Worm (Caenorhabditis elegans) whole organism, L1 larva: Measurements from ENCODE around the gene W03F8.4.

Source experiments
- C04F5.9 ChIP-seq: sonication (generic microtip); optimal IDR thresholded peaks from 2 replicates; lab custom pipeline; 2016; ENCODE audit warnings: missing genetic modification characterization, missing compliant biosample characterization
- alr-1 ChIP-seq: fragments of 200-800 bp; sonication (Bioruptor generic); optimal IDR thresholded peaks from 2 replicates; lab custom pipeline; 2018; ENCODE audit warnings: borderline replicate concordance, mild to moderate bottlenecking, missing genetic modification characterization, missing compliant biosample characterization
- ceh-8 ChIP-seq: fragments of 200-800 bp; sonication (Bioruptor generic); optimal IDR thresholded peaks from 2 replicates; lab custom pipeline; 2018; ENCODE audit warnings: mild to moderate bottlenecking, missing genetic modification characterization, moderate library complexity, missing compliant biosample characterization
- ceh-88 ChIP-seq: fragments of 200-800 bp; sonication (Bioruptor generic); IDR thresholded peaks from 2 replicates; pipeline ENCODE4 v1.3.6; 2022; ENCODE audit warnings: missing genetic modification characterization, missing compliant biosample characterization
- dsc-1 ChIP-seq: sonication (generic microtip); optimal IDR thresholded peaks from 2 replicates; lab custom pipeline; 2016; ENCODE audit warnings: mild to moderate bottlenecking, missing genetic modification characterization, missing compliant biosample characterization
- efl-1 ChIP-seq, 4 experiments: fragments of 150-350 bp; optimal IDR thresholded peaks in 3 of 4; peaks in 1 of 4; 1 replicate in 1 of 4; 2 replicates in 3 of 4; lab custom pipeline; 2014; ENCODE audit warnings: missing biosample characterization in 2 of 4, missing genetic modification characterization in 2 of 4, missing genetic modification reagents in 2 of 4
- efl-3 ChIP-seq: fragments of 200-800 bp; sonication (Bioruptor generic); optimal IDR thresholded peaks from 2 replicates; lab custom pipeline; 2018; ENCODE audit warnings: mild to moderate bottlenecking, missing genetic modification characterization, missing compliant biosample characterization
- egl-13 ChIP-seq: sonication (generic microtip); optimal IDR thresholded peaks from 2 replicates; lab custom pipeline; 2016; ENCODE audit warnings: missing genotype, missing genetic modification reagents, missing genetic modification characterization, missing compliant biosample characterization
- egl-27 ChIP-seq, 2 experiments: fragments of 150-350 bp in 1 of 2; sonication (generic microtip); optimal IDR thresholded peaks; 3 replicates each; lab custom pipeline; 2017 to 2018; ENCODE audit warnings: missing biosample characterization in 2 of 2, missing genetic modification characterization in 2 of 2, missing genetic modification reagents in 2 of 2
- elt-2 ChIP-seq: sonication (generic microtip); optimal IDR thresholded peaks from 2 replicates; lab custom pipeline; 2016; ENCODE audit warnings: missing genetic modification characterization, mild to moderate bottlenecking, inconsistent platforms, missing compliant biosample characterization, missing genetic modification reagents
- elt-3 ChIP-seq, 6 experiments: fragments of 150-350 bp in 1 of 6; sonication (generic microtip); optimal IDR thresholded peaks; 2 replicates each; lab custom pipeline; 2017 to 2018; ENCODE audit warnings: missing biosample characterization in 6 of 6, missing genetic modification characterization in 6 of 6, inconsistent platforms in 1 of 6
- ets-5 ChIP-seq: fragments of 200-800 bp; sonication (Bioruptor generic); IDR thresholded peaks from 2 replicates; pipeline ENCODE4 v1.3.6; 2022; ENCODE audit warnings: missing genetic modification characterization, missing compliant biosample characterization
- fkh-10 ChIP-seq: sonication (generic microtip); optimal IDR thresholded peaks from 2 replicates; lab custom pipeline; 2017; ENCODE audit warnings: missing biosample characterization, missing genetic modification reagents, missing genetic modification characterization
- fkh-4 ChIP-seq: sonication (generic microtip); optimal IDR thresholded peaks from 2 replicates; lab custom pipeline; 2016; ENCODE audit warnings: missing compliant biosample characterization, missing genetic modification characterization, borderline replicate concordance
- fkh-8 ChIP-seq: sonication (generic microtip); optimal IDR thresholded peaks from 2 replicates; lab custom pipeline; 2016; ENCODE audit warnings: mild to moderate bottlenecking, missing genetic modification characterization, missing compliant biosample characterization
- hlh-4 ChIP-seq: sonication (generic microtip); optimal IDR thresholded peaks from 2 replicates; lab custom pipeline; 2016; ENCODE audit warnings: mild to moderate bottlenecking, missing genetic modification characterization, missing compliant biosample characterization
- irx-1 ChIP-seq: sonication (generic microtip); optimal IDR thresholded peaks from 2 replicates; lab custom pipeline; 2016; ENCODE audit warnings: missing genetic modification characterization, missing compliant biosample characterization
- isw-1 ChIP-seq: fragments of 200-800 bp; sonication (Bioruptor generic); IDR thresholded peaks from 2 replicates; pipeline ENCODE4 v1.3.6; 2022; ENCODE audit warnings: missing genetic modification characterization, missing compliant biosample characterization
- jun-1 ChIP-seq: fragments of 150-350 bp; optimal IDR thresholded peaks from 2 replicates; lab custom pipeline; 2014; ENCODE audit warnings: missing biosample characterization, missing genetic modification reagents, missing genetic modification characterization
- lin-15B ChIP-seq: fragments of 150-350 bp; sonication (generic microtip); optimal IDR thresholded peaks from 3 replicates; lab custom pipeline; 2014; ENCODE audit warnings: missing biosample characterization, missing genetic modification characterization
- lin-35 ChIP-seq, 2 experiments: fragments of 150-350 bp; optimal IDR thresholded peaks; 2 replicates each; lab custom pipeline; 2014; ENCODE audit warnings: missing biosample characterization in 2 of 2, missing genetic modification characterization in 2 of 2, missing genetic modification reagents in 2 of 2
- lin-39 ChIP-seq: fragments of 150-350 bp; optimal IDR thresholded peaks from 2 replicates; lab custom pipeline; 2014; ENCODE audit warnings: missing biosample characterization, missing genetic modification reagents, missing genetic modification characterization
- lir-3 ChIP-seq: sonication (generic microtip); optimal IDR thresholded peaks from 2 replicates; lab custom pipeline; 2016; ENCODE audit warnings: mild to moderate bottlenecking, missing genetic modification characterization, moderate library complexity, missing compliant biosample characterization; ENCODE audit not compliant: poor library complexity
- mab-9 ChIP-seq: fragments of 200-800 bp; sonication (Bioruptor generic); IDR thresholded peaks from 2 replicates; pipeline ENCODE4 v1.3.6; 2022; ENCODE audit warnings: missing genetic modification reagents, missing genetic modification characterization, missing compliant biosample characterization
- nhr-12 ChIP-seq: sonication (generic microtip); optimal IDR thresholded peaks from 2 replicates; lab custom pipeline; 2017; ENCODE audit warnings: missing biosample characterization, missing genetic modification characterization
- nhr-19 ChIP-seq: fragments of 200-800 bp; sonication (Bioruptor generic); conservative IDR thresholded peaks from 2 replicates; pipeline ENCODE4 v1.3.6; 2022; ENCODE audit warnings: missing genetic modification characterization, missing compliant biosample characterization
- nhr-20 ChIP-seq: sonication (generic microtip); optimal IDR thresholded peaks from 2 replicates; lab custom pipeline; 2016; ENCODE audit warnings: mild to moderate bottlenecking, missing genetic modification characterization, missing compliant biosample characterization
- nhr-237 ChIP-seq: fragments of 150-350 bp; optimal IDR thresholded peaks from 2 replicates; lab custom pipeline; 2014; ENCODE audit warnings: missing biosample characterization, missing genetic modification characterization
- nhr-28 ChIP-seq: fragments of 150-350 bp; optimal IDR thresholded peaks from 2 replicates; lab custom pipeline; 2014; ENCODE audit warnings: missing biosample characterization, missing genetic modification characterization
- nhr-47 ChIP-seq: sonication (generic microtip); optimal IDR thresholded peaks from 2 replicates; lab custom pipeline; 2016; ENCODE audit warnings: mild to moderate bottlenecking, missing genetic modification characterization, moderate library complexity, missing compliant biosample characterization
- nhr-71 ChIP-seq: sonication (generic microtip); optimal IDR thresholded peaks from 2 replicates; lab custom pipeline; 2016; ENCODE audit warnings: mild to moderate bottlenecking, missing genetic modification characterization, moderate library complexity, missing compliant biosample characterization
- nhr-76 ChIP-seq: sonication (generic microtip); optimal IDR thresholded peaks from 2 replicates; lab custom pipeline; 2017; ENCODE audit warnings: missing biosample characterization, missing genetic modification characterization
- nhr-77 ChIP-seq: fragments of 150-350 bp; optimal IDR thresholded peaks from 2 replicates; lab custom pipeline; 2014; ENCODE audit warnings: missing biosample characterization, missing genetic modification characterization
- nhr-84 ChIP-seq: sonication (generic microtip); optimal IDR thresholded peaks from 2 replicates; lab custom pipeline; 2017; ENCODE audit warnings: missing biosample characterization, missing genetic modification characterization
- nhr-85 ChIP-seq: sonication (generic microtip); peaks from one replicate; lab custom pipeline; 2016; ENCODE audit warnings: missing genetic modification characterization, inconsistent platforms, missing compliant biosample characterization
- nhr-90 ChIP-seq: sonication (generic microtip); optimal IDR thresholded peaks from 2 replicates; lab custom pipeline; 2016; ENCODE audit warnings: mild to moderate bottlenecking, missing genetic modification characterization, missing compliant biosample characterization; ENCODE audit not compliant: poor library complexity
- pag-3 ChIP-seq: sonication (generic microtip); optimal IDR thresholded peaks from 2 replicates; lab custom pipeline; 2017; ENCODE audit warnings: missing genetic modification characterization, mild to moderate bottlenecking, missing compliant biosample characterization, antibody characterized with exemption, borderline replicate concordance; ENCODE audit not compliant: insufficient read depth
- rnt-1 ChIP-seq: sonication (generic microtip); optimal IDR thresholded peaks from 2 replicates; lab custom pipeline; 2016; ENCODE audit warnings: mild to moderate bottlenecking, missing genetic modification characterization, moderate library complexity, missing compliant biosample characterization
- snu-23 ChIP-seq: sonication (generic microtip); optimal IDR thresholded peaks from 2 replicates; lab custom pipeline; 2016; ENCODE audit warnings: missing genetic modification characterization, missing compliant biosample characterization
- sox-4 ChIP-seq: sonication (generic microtip); optimal IDR thresholded peaks from 2 replicates; lab custom pipeline; 2016; ENCODE audit warnings: missing genetic modification characterization, missing compliant biosample characterization
- sptf-1 ChIP-seq: fragments of 150-350 bp; optimal IDR thresholded peaks from 2 replicates; lab custom pipeline; 2014; ENCODE audit warnings: missing biosample characterization, missing genetic modification characterization
- sup-37 ChIP-seq: fragments of 200-800 bp; sonication (Bioruptor generic); optimal IDR thresholded peaks from 2 replicates; lab custom pipeline; 2018; ENCODE audit warnings: mild to moderate bottlenecking, missing genetic modification characterization, missing compliant biosample characterization
- swsn-7 ChIP-seq: sonication (generic microtip); optimal IDR thresholded peaks from 2 replicates; lab custom pipeline; 2016; ENCODE audit warnings: missing genetic modification characterization, missing compliant biosample characterization
- tbx-2 ChIP-seq: sonication (generic microtip); optimal IDR thresholded peaks from 2 replicates; lab custom pipeline; 2016; ENCODE audit warnings: missing genetic modification characterization, missing compliant biosample characterization
- unc-30 ChIP-seq: sonication (generic microtip); optimal IDR thresholded peaks from 2 replicates; lab custom pipeline; 2017; ENCODE audit warnings: missing biosample characterization, missing genetic modification characterization
- unc-62 ChIP-seq: fragments of 150-350 bp; optimal IDR thresholded peaks from 2 replicates; lab custom pipeline; 2014; ENCODE audit warnings: missing biosample characterization, missing genetic modification reagents, missing genetic modification characterization
- unc-98 ChIP-seq: fragments of 200-800 bp; sonication (Bioruptor generic); IDR thresholded peaks from 2 replicates; pipeline ENCODE4 v1.3.6; 2022; ENCODE audit warnings: missing genetic modification characterization, missing compliant biosample characterization
- vab-15 ChIP-seq: sonication (generic microtip); optimal IDR thresholded peaks from 2 replicates; lab custom pipeline; 2017; ENCODE audit warnings: missing genotype, mild to moderate bottlenecking, missing genetic modification characterization, missing compliant biosample characterization
- zip-4 ChIP-seq: fragments of 200-800 bp; sonication (Bioruptor generic); optimal IDR thresholded peaks from 2 replicates; lab custom pipeline; 2018; ENCODE audit warnings: mild to moderate bottlenecking, missing genetic modification characterization, moderate library complexity, missing compliant biosample characterization

Gene W03F8.4

ce11 chrIV:5188051-5188450, 4.1 kb downstream of the W03F8.4 start (continued):
- TF ChIP-seq nhr-12 (no peak), ceh-8 (GFP tag; lab: Kevin White, UChicago) (no peak), unc-30 (no peak), ets-5 (GFP tag; lab: Robert Waterston, UW) (no peak), tbx-2 (tag; lab: Kevin White, UChicago) (peak; percentile 40), nhr-47 (peak; percentile 47), jun-1 (tag; lab: Kevin White, UChicago) (no peak), elt-2 (tag; lab: Kevin White, UChicago) (no peak), nhr-19 (peak; percentile 23), zip-4 (GFP tag; lab: Kevin White, UChicago) (no peak), hlh-4 (no peak), rnt-1 (tag; lab: Kevin White, UChicago) (peak; percentile 77), egl-27 (tag; optimal IDR thresholded peaks at IDR 0.05; lab: Kevin White, UChicago) (no peak), unc-98 (GFP tag; lab: Robert Waterston, UW) (no peak), nhr-71 (tag; lab: Kevin White, UChicago) (peak; percentile 58), lin-35 (GFP tag; optimal IDR thresholded peaks at IDR 0.05; lab: Kevin White, UChicago) (peak; percentile 73 to 79), efl-3 (GFP tag; lab: Kevin White, UChicago) (no peak), nhr-76 (tag; lab: Kevin White, UChicago) (no peak), dsc-1 (peak; percentile 38), unc-62 (GFP tag; lab: Kevin White, UChicago) (no peak), vab-15 (tag; lab: Kevin White, UChicago) (no peak), ceh-88 (GFP tag; lab: Robert Waterston, UW) (no peak), nhr-90 (tag; lab: Kevin White, UChicago) (peak; percentile 29), swsn-7 (tag; lab: Kevin White, UChicago) (peak; percentile 29), nhr-20 (tag; lab: Kevin White, UChicago) (peak; percentile 8), alr-1 (tag; lab: Kevin White, UChicago) (no peak), C04F5.9 (tag; lab: Kevin White, UChicago) (no peak), lin-15B (tag; lab: Kevin White, UChicago) (no peak), fkh-8 (tag; lab: Kevin White, UChicago) (no peak), fkh-10 (GFP tag; lab: Kevin White, UChicago) (no peak), egl-13 (tag; lab: Kevin White, UChicago) (peak; percentile 21), lin-39 (peak; percentile 23), sox-4 (tag; lab: Kevin White, UChicago) (no peak), nhr-84 (tag; lab: Kevin White, UChicago) (no peak), nhr-77 (tag; lab: Kevin White, UChicago) (no peak), elt-3 (tag; optimal IDR thresholded peaks at IDR 0.05; lab: Kevin White, UChicago) (no peak), fkh-4 (peak; percentile 15), pag-3 (tag; lab: Kevin White, UChicago) (no peak), nhr-28 (tag; lab: Kevin White, UChicago) (no peak), mab-9 (GFP tag; lab: Robert Waterston, UW) (no peak), isw-1 (GFP tag; lab: Robert Waterston, UW) (no peak), sptf-1 (tag; lab: Kevin White, UChicago) (no peak)
- TF ChIP-seq, all 84 proteins: peak for 23

DNA sequence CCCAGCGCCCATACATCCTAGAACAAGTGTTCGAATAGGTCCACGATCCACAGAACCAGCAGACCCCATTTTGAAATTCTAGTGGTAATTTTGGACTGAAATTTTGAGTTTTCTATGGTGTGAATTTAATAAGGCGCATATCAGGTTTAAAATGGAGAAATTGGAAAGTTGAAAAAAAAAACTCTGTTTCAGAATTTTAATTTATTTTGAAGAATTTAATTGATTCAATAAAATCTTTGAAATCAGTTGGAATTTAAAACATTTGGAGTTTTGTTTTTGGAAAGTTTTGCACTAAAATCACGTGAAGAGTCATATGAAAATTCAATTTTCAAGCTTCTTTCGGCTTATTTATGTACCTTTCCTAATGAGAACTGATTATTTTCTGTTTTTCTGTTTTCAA, 11.6 kb downstream of the W03F8.4 start, which contains the start of gene gpa-18:
Gene gpa-18, minus strand, starts transcription at position 101 of the 400 bp plus-strand sequence.
- TF ChIP-seq alr-1 (tag; lab: Kevin White, UChicago) (no peak), fkh-10 (GFP tag; lab: Kevin White, UChicago) (no peak), hlh-4 (no peak), nhr-237 (tag; lab: Kevin White, UChicago) (no peak), vab-15 (tag; lab: Kevin White, UChicago) (no peak), sup-37 (GFP tag; lab: Kevin White, UChicago) (no peak), lin-35 (GFP tag; optimal IDR thresholded peaks at IDR 0.05; lab: Kevin White, UChicago) (no peak), lir-3 (no peak), efl-1 (optimal IDR thresholded peaks at IDR 0.05; lab: Kevin White, UChicago) (no peak), efl-1 (GFP tag; optimal IDR thresholded peaks at IDR 0.05 in 1 of 2; lab: Kevin White, UChicago) (no peak), irx-1 (tag; lab: Kevin White, UChicago) (no peak), nhr-12 (no peak), nhr-85 (no peak), egl-27 (tag; optimal IDR thresholded peaks at IDR 0.05; lab: Kevin White, UChicago) (no peak), snu-23 (no peak), egl-13 (tag; lab: Kevin White, UChicago) (no peak), nhr-90 (tag; lab: Kevin White, UChicago) (no peak)
